Fruit fly (Drosophila melanogaster): Measurements from ENCODE around the gene hzg.

hzg gene

DNA sequence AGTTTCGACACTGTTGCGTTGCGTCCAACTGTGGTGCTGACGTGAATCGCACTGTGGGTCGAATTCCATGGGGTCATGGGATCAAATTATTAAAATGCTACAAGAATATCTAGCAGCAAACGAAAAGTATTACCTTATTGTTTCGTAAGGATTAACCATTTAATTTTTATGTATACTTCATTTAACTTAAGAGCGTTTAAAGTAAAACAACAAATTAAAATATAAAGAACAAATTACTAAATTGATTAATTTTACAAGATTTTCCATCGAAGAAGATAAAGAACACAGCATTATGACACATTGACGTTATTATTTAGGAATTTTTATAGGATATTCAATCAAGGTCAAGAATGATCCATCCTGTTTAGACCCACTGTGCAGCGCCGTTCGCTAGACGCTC lies 49.6 kb upstream of the hzg start (continued):
- TF ChIP-seq CG12659 (GFP tag; optimal IDR thresholded peaks at IDR 0.05) (peak; percentile 15), CG14710 (tag; optimal IDR thresholded peaks at IDR 0.05) (peak; percentile 44), lab (GFP tag; optimal IDR thresholded peaks at IDR 0.05) (peak; percentile 45), CG18764 (GFP tag; optimal IDR thresholded peaks at IDR 0.05) (no peak), ap (GFP tag; IDR thresholded peaks at IDR 0.05) (peak; percentile 35; the same call in 1 of the 2 replicates), CG17359 (tag; optimal IDR thresholded peaks at IDR 0.05) (peak; percentile 24), CG15269 (tag; optimal IDR thresholded peaks at IDR 0.05) (peak; percentile 68), zfh1 (GFP tag; IDR thresholded peaks at IDR 0.05) (no peak), da (GFP tag; optimal IDR thresholded peaks at IDR 0.05) (no peak), NC2β (GFP tag; optimal IDR thresholded peaks at IDR 0.05) (no peak), Sox102F (GFP tag; optimal IDR thresholded peaks at IDR 0.05) (peak; percentile 72), dati (GFP tag; IDR thresholded peaks at IDR 0.05) (no peak), sima (GFP tag; optimal IDR thresholded peaks at IDR 0.05) (no peak), bowl (GFP tag; IDR thresholded peaks at IDR 0.05) (no peak), stc (GFP tag; IDR thresholded peaks at IDR 0.05) (peak; percentile 26; the same call in 1 of the 2 replicates), bcd (GFP tag; optimal IDR thresholded peaks at IDR 0.05) (peak; percentile 49), dmrt99B (tag; optimal IDR thresholded peaks at IDR 0.05) (peak; percentile 80), sr (GFP tag; IDR thresholded peaks at IDR 0.05) (no peak), hth (optimal IDR thresholded peaks at IDR 0.05) (no peak), CG13287 (GFP tag; IDR thresholded peaks at IDR 0.05; ENCODE audit: partially characterized antibody) (no peak), CG12744 (GFP tag; optimal IDR thresholded peaks at IDR 0.05) (no peak), CG18619 (GFP tag; optimal IDR thresholded peaks at IDR 0.05) (peak; percentile 42), knrl (GFP tag; IDR thresholded peaks at IDR 0.05; ENCODE audit: partially characterized antibody) (no peak), Xbp1 (GFP tag; optimal IDR thresholded peaks at IDR 0.05) (peak; percentile 57), otp (GFP tag; IDR thresholded peaks at IDR 0.05) (peak; percentile 28; the same call in 1 of the 3 replicates), CG3065 (GFP tag; optimal IDR thresholded peaks at IDR 0.05) (no peak), Ptx1 (GFP tag; IDR thresholded peaks at IDR 0.05) (peak; percentile 65), CG2889 (GFP tag; IDR thresholded peaks at IDR 0.05) (no peak), CG10274 (GFP tag; optimal IDR thresholded peaks at IDR 0.05) (no peak), caup (GFP tag; optimal IDR thresholded peaks at IDR 0.05; ENCODE audit: severe bottlenecking) (peak; percentile 13), zfh2 (GFP tag; optimal IDR thresholded peaks at IDR 0.05) (no peak), CG12104 (GFP tag; optimal IDR thresholded peaks at IDR 0.05) (peak; percentile 11), ara (GFP tag; IDR thresholded peaks at IDR 0.05) (0 out of 2 replicates have a peak, but pooled peaks have one; percentile 20), CG6175 (GFP tag; IDR thresholded peaks at IDR 0.05) (no peak), CG14965 (GFP tag; optimal IDR thresholded peaks at IDR 0.05; ENCODE audit: borderline replicate concordance) (no peak), crc (GFP tag; optimal IDR thresholded peaks at IDR 0.05) (no peak), mam (GFP tag; optimal IDR thresholded peaks at IDR 0.05) (no peak), CG11504 (tag; optimal IDR thresholded peaks at IDR 0.05) (peak; percentile 76), Xrp1 (GFP tag; IDR thresholded peaks at IDR 0.05) (0 out of 2 replicates have a peak, but pooled peaks have one; percentile 44), tio (GFP tag; optimal IDR thresholded peaks at IDR 0.05) (peak; percentile 14), CG10267 (tag; optimal IDR thresholded peaks at IDR 0.05) (peak; percentile 38), CG15479 (GFP tag; optimal IDR thresholded peaks at IDR 0.05) (no peak), CG9215 (GFP tag; IDR thresholded peaks at IDR 0.05) (no peak), Bteb2 (GFP tag; optimal IDR thresholded peaks at IDR 0.05) (peak; percentile 8), lmd (GFP tag; IDR thresholded peaks at IDR 0.05) (peak; percentile 63), CG1529 (GFP tag; optimal IDR thresholded peaks at IDR 0.05) (peak; percentile 34), CG10654 (GFP tag; optimal IDR thresholded peaks at IDR 0.05) (no peak), CG13775 (GFP tag; optimal IDR thresholded peaks at IDR 0.05) (peak; percentile 30), Dp (GFP tag; optimal IDR thresholded peaks at IDR 0.05) (no peak), Hey (tag; optimal IDR thresholded peaks at IDR 0.05) (no peak), fd3F (GFP tag; optimal IDR thresholded peaks at IDR 0.05) (no peak), br (optimal IDR thresholded peaks at IDR 0.05) (no peak)
